Worm (Caenorhabditis elegans) whole organism, late embryonic: ENCODE measurements around the gene acd-3.

Source experiments
- F13H6.1 ChIP-seq: sonication (generic microtip); optimal IDR thresholded peaks from 2 replicates; lab custom pipeline; 2016; ENCODE audit warnings: missing genetic modification characterization, missing compliant biosample characterization
- K02D7.2 ChIP-seq: sonication (generic microtip); optimal IDR thresholded peaks from 2 replicates; lab custom pipeline; 2017; ENCODE audit warnings: mild to moderate bottlenecking, missing genetic modification characterization, missing compliant biosample characterization
- Y22D7AL.16 ChIP-seq: sonication (generic microtip); optimal IDR thresholded peaks from 2 replicates; lab custom pipeline; 2016; ENCODE audit warnings: missing genetic modification characterization, missing compliant biosample characterization
- ahr-1 ChIP-seq: sonication (generic microtip); optimal IDR thresholded peaks from 2 replicates; lab custom pipeline; 2016; ENCODE audit warnings: missing genetic modification characterization, missing compliant biosample characterization
- ama-1 ChIP-seq: fragments of 150-350 bp; optimal IDR thresholded peaks from 2 replicates; lab custom pipeline; 2014
- ceh-14 ChIP-seq: sonication (generic microtip); optimal IDR thresholded peaks from 2 replicates; lab custom pipeline; 2016; ENCODE audit warnings: missing genotype, missing genetic modification characterization, missing compliant biosample characterization
- ceh-2 ChIP-seq: sonication (generic microtip); optimal IDR thresholded peaks from 2 replicates; lab custom pipeline; 2016; ENCODE audit warnings: missing genotype, missing genetic modification characterization, missing compliant biosample characterization
- ceh-22 ChIP-seq: sonication (generic microtip); optimal IDR thresholded peaks from 2 replicates; lab custom pipeline; 2017; ENCODE audit warnings: missing biosample characterization, missing genetic modification characterization
- ceh-30 ChIP-seq: fragments of 150-350 bp; optimal IDR thresholded peaks from 2 replicates; lab custom pipeline; 2014; ENCODE audit warnings: missing biosample characterization, missing genetic modification characterization
- ceh-31 ChIP-seq: sonication (generic microtip); optimal IDR thresholded peaks from 2 replicates; lab custom pipeline; 2016; ENCODE audit warnings: missing genetic modification characterization, missing compliant biosample characterization
- ceh-45 ChIP-seq: fragments of 200-800 bp; sonication (Bioruptor generic); IDR thresholded peaks from 2 replicates; pipeline ENCODE4 v1.3.6; 2022; ENCODE audit warnings: missing genetic modification reagents, missing genetic modification characterization, missing compliant biosample characterization
- ceh-6 ChIP-seq: fragments of 200-800 bp; sonication (Bioruptor generic); optimal IDR thresholded peaks from 2 replicates; lab custom pipeline; 2018; ENCODE audit warnings: mild to moderate bottlenecking, missing genetic modification characterization, missing compliant biosample characterization
- che-1 ChIP-seq: sonication (generic microtip); optimal IDR thresholded peaks from 2 replicates; lab custom pipeline; 2016; ENCODE audit warnings: mild to moderate bottlenecking, missing genetic modification characterization, missing compliant biosample characterization
- dmd-4 ChIP-seq: sonication (generic microtip); optimal IDR thresholded peaks from 2 replicates; lab custom pipeline; 2016; ENCODE audit warnings: borderline replicate concordance, missing genetic modification characterization, missing compliant biosample characterization
- elt-4 ChIP-seq: sonication (generic microtip); optimal IDR thresholded peaks from 2 replicates; lab custom pipeline; 2016; ENCODE audit warnings: missing genetic modification characterization, missing compliant biosample characterization
- fkh-10 ChIP-seq: fragments of 150-350 bp; optimal IDR thresholded peaks from 2 replicates; lab custom pipeline; 2014; ENCODE audit warnings: missing biosample characterization, missing genetic modification reagents, missing genetic modification characterization
- fkh-6 ChIP-seq: sonication (generic microtip); optimal IDR thresholded peaks from 2 replicates; lab custom pipeline; 2016; ENCODE audit warnings: missing genetic modification characterization, missing compliant biosample characterization
- gmeb-2 ChIP-seq: sonication (generic microtip); optimal IDR thresholded peaks from 2 replicates; lab custom pipeline; 2016; ENCODE audit warnings: missing genetic modification characterization, inconsistent platforms, missing compliant biosample characterization
- hlh-6 ChIP-seq: sonication (generic microtip); optimal IDR thresholded peaks from 2 replicates; lab custom pipeline; 2016; ENCODE audit warnings: missing genotype, missing genetic modification characterization, missing compliant biosample characterization
- lim-6 ChIP-seq: sonication (generic microtip); optimal IDR thresholded peaks from 2 replicates; lab custom pipeline; 2016; ENCODE audit warnings: missing genetic modification characterization, missing compliant biosample characterization
- lin-11 ChIP-seq: fragments of 200-800 bp; sonication (Bioruptor generic); optimal IDR thresholded peaks from 2 replicates; lab custom pipeline; 2018; ENCODE audit warnings: mild to moderate bottlenecking, missing genetic modification characterization, missing compliant biosample characterization
- mec-3 ChIP-seq: sonication (generic microtip); optimal IDR thresholded peaks from 2 replicates; lab custom pipeline; 2016; ENCODE audit warnings: borderline replicate concordance, missing genetic modification characterization, missing compliant biosample characterization
- nfya-1 ChIP-seq: sonication (generic microtip); optimal IDR thresholded peaks from 2 replicates; lab custom pipeline; 2017; ENCODE audit warnings: missing genetic modification characterization, mild to moderate bottlenecking, missing compliant biosample characterization, antibody characterized with exemption, moderate library complexity
- nhr-232 ChIP-seq: sonication (generic microtip); optimal IDR thresholded peaks from 2 replicates; lab custom pipeline; 2016; ENCODE audit warnings: missing genetic modification characterization, missing compliant biosample characterization
- pag-3 ChIP-seq: sonication (generic microtip); optimal IDR thresholded peaks from 2 replicates; lab custom pipeline; 2016; ENCODE audit warnings: missing compliant biosample characterization, missing genetic modification characterization, borderline replicate concordance
- pat-9 ChIP-seq: fragments of 200-800 bp; sonication (Bioruptor generic); optimal IDR thresholded peaks from 2 replicates; lab custom pipeline; 2018; ENCODE audit warnings: mild to moderate bottlenecking, missing genetic modification characterization, moderate library complexity, missing compliant biosample characterization
- pax-1 ChIP-seq: fragments of 150-350 bp; optimal IDR thresholded peaks from 2 replicates; lab custom pipeline; 2014; ENCODE audit warnings: missing biosample characterization, missing genetic modification characterization
- pha-2 ChIP-seq: sonication (generic microtip); optimal IDR thresholded peaks from 2 replicates; lab custom pipeline; 2017; ENCODE audit warnings: mild to moderate bottlenecking, missing genetic modification characterization, missing compliant biosample characterization
- pha-4 ChIP-seq: fragments of 150-350 bp; optimal IDR thresholded peaks from 2 replicates; lab custom pipeline; 2018; ENCODE audit warnings: missing biosample characterization, missing genetic modification reagents, missing genetic modification characterization
- pqm-1 ChIP-seq: sonication (generic microtip); optimal IDR thresholded peaks from 2 replicates; lab custom pipeline; 2016; ENCODE audit warnings: missing genetic modification characterization, missing compliant biosample characterization
- pros-1 ChIP-seq: fragments of 150-350 bp; optimal IDR thresholded peaks from 2 replicates; lab custom pipeline; 2014; ENCODE audit warnings: missing biosample characterization, missing genetic modification reagents, missing genetic modification characterization
- ref-2 ChIP-seq: sonication (generic microtip); optimal IDR thresholded peaks from 2 replicates; lab custom pipeline; 2016; ENCODE audit warnings: missing genetic modification characterization, missing compliant biosample characterization
- rnt-1 ChIP-seq: sonication (generic microtip); optimal IDR thresholded peaks from 2 replicates; lab custom pipeline; 2016; ENCODE audit warnings: missing genetic modification characterization, missing compliant biosample characterization
- sdc-2 ChIP-seq: sonication (generic microtip); optimal IDR thresholded peaks from 2 replicates; lab custom pipeline; 2016; ENCODE audit warnings: missing genotype, missing genetic modification characterization, missing compliant biosample characterization
- sox-2 ChIP-seq: fragments of 200-800 bp; sonication (Bioruptor generic); IDR thresholded peaks from 2 replicates; pipeline ENCODE4 v1.3.6; 2022; ENCODE audit warnings: missing genetic modification reagents, missing genetic modification characterization, missing compliant biosample characterization
- sox-4 ChIP-seq: sonication (generic microtip); optimal IDR thresholded peaks from 2 replicates; lab custom pipeline; 2017; ENCODE audit warnings: mild to moderate bottlenecking, missing genetic modification characterization, inconsistent platforms, missing compliant biosample characterization
- tbx-7 ChIP-seq: sonication (generic microtip); optimal IDR thresholded peaks from 2 replicates; lab custom pipeline; 2016; ENCODE audit warnings: missing genotype, missing genetic modification characterization, missing compliant biosample characterization
- ttx-3 ChIP-seq: sonication (generic microtip); optimal IDR thresholded peaks from 2 replicates; lab custom pipeline; 2016; ENCODE audit warnings: missing genetic modification reagents, missing genetic modification characterization, missing compliant biosample characterization
- unc-42 ChIP-seq: sonication (generic microtip); optimal IDR thresholded peaks from 2 replicates; lab custom pipeline; 2016; ENCODE audit warnings: missing genotype, missing genetic modification characterization, missing compliant biosample characterization
- unc-55 ChIP-seq: sonication (generic microtip); optimal IDR thresholded peaks from 2 replicates; lab custom pipeline; 2017; ENCODE audit warnings: missing biosample characterization, missing genetic modification reagents, missing genetic modification characterization
- unc-86 ChIP-seq: sonication (generic microtip); optimal IDR thresholded peaks from 2 replicates; lab custom pipeline; 2016; ENCODE audit warnings: missing genetic modification characterization, missing compliant biosample characterization
- zip-5 ChIP-seq: sonication (generic microtip); optimal IDR thresholded peaks from 2 replicates; lab custom pipeline; 2016; ENCODE audit warnings: missing genetic modification characterization, missing compliant biosample characterization
- ztf-16 ChIP-seq: sonication (generic microtip); optimal IDR thresholded peaks from 2 replicates; lab custom pipeline; 2017; ENCODE audit warnings: missing genetic modification characterization, missing compliant biosample characterization

The acd-3 gene

ce11 chrX:14818464-14819259, 30.4 kb upstream of the acd-3 start, which contains the start of gene epn-1 (continued):
- TF ChIP-seq tbx-7 (peak; percentile 14), nhr-232 (tag; lab: Kevin White, UChicago) (peak; percentile 41), ref-2 (tag; lab: Kevin White, UChicago) (peak; percentile 94), ahr-1 (tag; lab: Kevin White, UChicago) (no peak), K02D7.2 (tag; lab: Kevin White, UChicago) (peak; percentile 38), ceh-31 (tag; lab: Kevin White, UChicago) (peak; percentile 96), pax-1 (tag; lab: Kevin White, UChicago) (no peak), nfya-1 (tag; lab: Kevin White, UChicago) (peak; percentile 91), lim-6 (tag; lab: Kevin White, UChicago) (peak; percentile 64), pros-1 (tag; lab: Kevin White, UChicago) (peak; percentile 94), gmeb-2 (no peak), pat-9 (tag; lab: Kevin White, UChicago) (peak; percentile 52), ceh-45 (GFP tag; lab: Robert Waterston, UW) (no peak), ttx-3 (tag; lab: Kevin White, UChicago) (no peak), dmd-4 (peak; percentile 64), ceh-2 (tag; lab: Kevin White, UChicago) (peak; percentile 83), mec-3 (tag; lab: Kevin White, UChicago) (peak; percentile 47), ceh-30 (no peak), unc-55 (GFP tag; lab: Kevin White, UChicago) (peak; percentile 89), unc-86 (peak; percentile 22), sdc-2 (tag; lab: Kevin White, UChicago) (peak; percentile 94), fkh-6 (tag; lab: Kevin White, UChicago) (peak; percentile 21), ama-1 (lab: Kevin White, UChicago) (peak; percentile 27), pag-3 (tag; lab: Kevin White, UChicago) (peak; percentile 62), hlh-6 (tag; lab: Kevin White, UChicago) (peak; percentile 59), zip-5 (tag; lab: Kevin White, UChicago) (peak; percentile 16), Y22D7AL.16 (tag; lab: Kevin White, UChicago) (peak; percentile 48), F13H6.1 (tag; lab: Kevin White, UChicago) (peak; percentile 95), rnt-1 (tag; lab: Kevin White, UChicago) (peak; percentile 95), ceh-6 (GFP tag; lab: Kevin White, UChicago) (peak; percentile 54), che-1 (tag; lab: Kevin White, UChicago) (no peak), sox-4 (tag; lab: Kevin White, UChicago) (peak; percentile 8), pha-4 (tag; lab: Kevin White, UChicago) (no peak), ztf-16 (peak; percentile 50)

DNA sequence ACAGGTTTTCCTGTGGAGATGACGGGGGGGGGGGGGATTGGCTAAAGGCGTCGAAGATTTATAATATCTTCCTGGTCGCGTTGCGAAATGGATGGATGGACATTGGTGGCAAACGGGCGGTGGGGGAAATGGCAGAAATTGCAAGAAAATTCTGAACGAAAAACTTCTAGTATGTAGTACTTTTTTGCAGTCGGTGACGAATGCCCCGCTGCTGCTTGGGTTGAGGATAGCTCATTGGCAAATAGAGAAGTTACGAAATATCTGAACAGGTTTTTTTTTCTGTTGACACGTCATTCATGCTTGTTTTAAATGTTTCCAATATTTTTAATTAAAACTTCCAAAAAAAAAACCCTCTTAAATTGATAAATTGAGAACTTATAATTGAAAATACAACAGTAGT, 29.6 kb upstream of the acd-3 start:
- TF ChIP-seq tbx-7, result no peak
- no peak for TF ChIP-seq sox-2 (GFP tag; lab: Robert Waterston, UW)
- no peak for TF ChIP-seq Y22D7AL.16 (tag; lab: Kevin White, UChicago)
- no peak for TF ChIP-seq elt-4
- no peak for TF ChIP-seq nfya-1 (tag; lab: Kevin White, UChicago)
- no peak for TF ChIP-seq pqm-1
- TF ChIP-seq unc-86, result no peak
- TF ChIP-seq lim-6 (tag; lab: Kevin White, UChicago), result no peak
- TF ChIP-seq pha-2 (tag; lab: Kevin White, UChicago), result no peak
- TF ChIP-seq hlh-6 (tag; lab: Kevin White, UChicago), result no peak
- no peak for TF ChIP-seq ceh-22 (tag; lab: Kevin White, UChicago)
- no peak for TF ChIP-seq unc-42
- TF ChIP-seq fkh-10 (GFP tag; lab: Kevin White, UChicago), result no peak
- TF ChIP-seq ama-1 (lab: Kevin White, UChicago), result no peak
- no peak for TF ChIP-seq ceh-14 (tag; lab: Kevin White, UChicago)
- no peak for TF ChIP-seq ref-2 (tag; lab: Kevin White, UChicago)
- no peak for TF ChIP-seq lin-11 (tag; lab: Kevin White, UChicago)
